Worm (Caenorhabditis elegans) whole organism, late embryonic: Measurements from ENCODE around the gene F54D12.2.

Experiments
- ceh-24 ChIP-seq: sonication (generic microtip); optimal IDR thresholded peaks from 2 replicates; lab custom pipeline; 2016; ENCODE audit warnings: mild to moderate bottlenecking, missing genetic modification characterization, missing compliant biosample characterization
- dve-1 ChIP-seq: sonication (generic microtip); optimal IDR thresholded peaks from 2 replicates; lab custom pipeline; 2017; ENCODE audit warnings: antibody characterized with exemption, mild to moderate bottlenecking, missing genetic modification characterization, missing compliant biosample characterization
- gmeb-2 ChIP-seq: sonication (generic microtip); optimal IDR thresholded peaks from 2 replicates; lab custom pipeline; 2016; ENCODE audit warnings: missing genetic modification characterization, inconsistent platforms, missing compliant biosample characterization
- hlh-30 ChIP-seq: sonication (generic microtip); optimal IDR thresholded peaks from 2 replicates; lab custom pipeline; 2017; ENCODE audit warnings: antibody characterized with exemption, missing genetic modification characterization, missing compliant biosample characterization; ENCODE audit not compliant: insufficient read depth
- pqm-1 ChIP-seq: sonication (generic microtip); optimal IDR thresholded peaks from 2 replicates; lab custom pipeline; 2016; ENCODE audit warnings: missing genetic modification characterization, missing compliant biosample characterization

ce11 chrII:1372138-1372537, 26.4 kb upstream of the F54D12.2 start:
- TF ChIP-seq pqm-1: no peak
- TF ChIP-seq dve-1 (tag; lab: Kevin White, UChicago): no peak
- TF ChIP-seq gmeb-2: no peak
- TF ChIP-seq hlh-30: no peak
- TF ChIP-seq ceh-24 (tag; lab: Kevin White, UChicago): no peak
